Worm (Caenorhabditis elegans) whole organism, L1 larva: ENCODE data around the gene abhd-14.
A peak's percentile ranks its signal among the peaks of the same experiment; 100 is the strongest.

Experiments
- C04F5.9 ChIP-seq: sonication (generic microtip); optimal IDR thresholded peaks from 2 replicates; lab custom pipeline; 2016; ENCODE audit warnings: missing genetic modification characterization, missing compliant biosample characterization
- C16A3.4 ChIP-seq: fragments of 150-350 bp; optimal IDR thresholded peaks from 2 replicates; lab custom pipeline; 2014; ENCODE audit warnings: missing biosample characterization, missing genetic modification characterization
- F16B12.6 ChIP-seq: fragments of 150-350 bp; optimal IDR thresholded peaks from 2 replicates; lab custom pipeline; 2014; ENCODE audit warnings: missing biosample characterization, missing genetic modification characterization
- Y116A8C.19 ChIP-seq: sonication (generic microtip); optimal IDR thresholded peaks from 2 replicates; lab custom pipeline; 2016; ENCODE audit warnings: missing compliant biosample characterization, missing genetic modification characterization, borderline replicate concordance
- alr-1 ChIP-seq: fragments of 200-800 bp; sonication (Bioruptor generic); optimal IDR thresholded peaks from 2 replicates; lab custom pipeline; 2018; ENCODE audit warnings: borderline replicate concordance, mild to moderate bottlenecking, missing genetic modification characterization, missing compliant biosample characterization
- aly-2 ChIP-seq: fragments of 150-350 bp; optimal IDR thresholded peaks from 2 replicates; lab custom pipeline; 2014; ENCODE audit warnings: missing biosample characterization, missing genetic modification characterization
- ceh-63 ChIP-seq: fragments of 200-800 bp; sonication (Bioruptor generic); optimal IDR thresholded peaks from 2 replicates; lab custom pipeline; 2018; ENCODE audit warnings: mild to moderate bottlenecking, missing genetic modification characterization, missing compliant biosample characterization
- ceh-8 ChIP-seq: fragments of 200-800 bp; sonication (Bioruptor generic); optimal IDR thresholded peaks from 2 replicates; lab custom pipeline; 2018; ENCODE audit warnings: mild to moderate bottlenecking, missing genetic modification characterization, moderate library complexity, missing compliant biosample characterization
- ceh-82 ChIP-seq, 3 experiments: fragments of 150-350 bp in 1 of 3; sonication (generic microtip) in 2 of 3; optimal IDR thresholded peaks; 2 replicates each; lab custom pipeline; 2014 to 2017; ENCODE audit warnings: missing biosample characterization in 3 of 3, missing genetic modification characterization in 3 of 3
- dpl-1 ChIP-seq, 3 experiments: fragments of 150-350 bp in 2 of 3; sonication (generic microtip) in 1 of 3; optimal IDR thresholded peaks; 2 replicates each; lab custom pipeline; 2014 to 2017; ENCODE audit warnings: missing biosample characterization in 3 of 3, missing genetic modification characterization in 3 of 3, missing genetic modification reagents in 3 of 3
- efl-3 ChIP-seq: fragments of 200-800 bp; sonication (Bioruptor generic); optimal IDR thresholded peaks from 2 replicates; lab custom pipeline; 2018; ENCODE audit warnings: mild to moderate bottlenecking, missing genetic modification characterization, missing compliant biosample characterization
- egl-13 ChIP-seq: sonication (generic microtip); optimal IDR thresholded peaks from 2 replicates; lab custom pipeline; 2016; ENCODE audit warnings: missing genotype, missing genetic modification reagents, missing genetic modification characterization, missing compliant biosample characterization
- egl-27 ChIP-seq, 2 experiments: fragments of 150-350 bp in 1 of 2; sonication (generic microtip); optimal IDR thresholded peaks; 3 replicates each; lab custom pipeline; 2017 to 2018; ENCODE audit warnings: missing biosample characterization in 2 of 2, missing genetic modification characterization in 2 of 2, missing genetic modification reagents in 2 of 2
- elt-3 ChIP-seq, 6 experiments: fragments of 150-350 bp in 1 of 6; sonication (generic microtip); optimal IDR thresholded peaks; 2 replicates each; lab custom pipeline; 2017 to 2018; ENCODE audit warnings: missing biosample characterization in 6 of 6, missing genetic modification characterization in 6 of 6, inconsistent platforms in 1 of 6
- ets-5 ChIP-seq: fragments of 200-800 bp; sonication (Bioruptor generic); IDR thresholded peaks from 2 replicates; pipeline ENCODE4 v1.3.6; 2022; ENCODE audit warnings: missing genetic modification characterization, missing compliant biosample characterization
- fkh-10 ChIP-seq: sonication (generic microtip); optimal IDR thresholded peaks from 2 replicates; lab custom pipeline; 2017; ENCODE audit warnings: missing biosample characterization, missing genetic modification reagents, missing genetic modification characterization
- fkh-4 ChIP-seq: sonication (generic microtip); optimal IDR thresholded peaks from 2 replicates; lab custom pipeline; 2016; ENCODE audit warnings: missing compliant biosample characterization, missing genetic modification characterization, borderline replicate concordance
- fos-1 ChIP-seq: fragments of 150-350 bp; optimal IDR thresholded peaks from 2 replicates; lab custom pipeline; 2014; ENCODE audit warnings: missing biosample characterization, missing genetic modification characterization
- grh-1 ChIP-seq: fragments of 200-800 bp; sonication (Bioruptor generic); IDR thresholded peaks from 2 replicates; pipeline ENCODE4 v1.3.6; 2022; ENCODE audit warnings: missing genetic modification reagents, missing genetic modification characterization, missing compliant biosample characterization
- hlh-4 ChIP-seq: sonication (generic microtip); optimal IDR thresholded peaks from 2 replicates; lab custom pipeline; 2016; ENCODE audit warnings: mild to moderate bottlenecking, missing genetic modification characterization, missing compliant biosample characterization
- hpl-2 ChIP-seq: fragments of 150-350 bp; optimal IDR thresholded peaks from 2 replicates; lab custom pipeline; 2014; ENCODE audit warnings: missing biosample characterization, missing genetic modification reagents, missing genetic modification characterization
- irx-1 ChIP-seq: sonication (generic microtip); optimal IDR thresholded peaks from 2 replicates; lab custom pipeline; 2016; ENCODE audit warnings: missing genetic modification characterization, missing compliant biosample characterization
- lin-13 ChIP-seq: fragments of 150-350 bp; optimal IDR thresholded peaks from 2 replicates; lab custom pipeline; 2014; ENCODE audit warnings: missing biosample characterization, missing genetic modification reagents, missing genetic modification characterization
- lir-3 ChIP-seq: sonication (generic microtip); optimal IDR thresholded peaks from 2 replicates; lab custom pipeline; 2016; ENCODE audit warnings: mild to moderate bottlenecking, missing genetic modification characterization, moderate library complexity, missing compliant biosample characterization; ENCODE audit not compliant: poor library complexity
- mab-9 ChIP-seq: fragments of 200-800 bp; sonication (Bioruptor generic); IDR thresholded peaks from 2 replicates; pipeline ENCODE4 v1.3.6; 2022; ENCODE audit warnings: missing genetic modification reagents, missing genetic modification characterization, missing compliant biosample characterization
- mdl-1 ChIP-seq, 2 experiments: fragments of 150-350 bp; optimal IDR thresholded peaks; 2 replicates each; lab custom pipeline; 2014 to 2017; ENCODE audit warnings: missing biosample characterization in 2 of 2, missing genetic modification characterization in 2 of 2, inconsistent platforms in 1 of 2
- nhr-11 ChIP-seq: fragments of 150-350 bp; optimal IDR thresholded peaks from 2 replicates; lab custom pipeline; 2014; ENCODE audit warnings: missing biosample characterization, missing genetic modification characterization
- nhr-12 ChIP-seq: sonication (generic microtip); optimal IDR thresholded peaks from 2 replicates; lab custom pipeline; 2017; ENCODE audit warnings: missing biosample characterization, missing genetic modification characterization
- nhr-20 ChIP-seq: sonication (generic microtip); optimal IDR thresholded peaks from 2 replicates; lab custom pipeline; 2016; ENCODE audit warnings: mild to moderate bottlenecking, missing genetic modification characterization, missing compliant biosample characterization
- nhr-237 ChIP-seq: fragments of 150-350 bp; optimal IDR thresholded peaks from 2 replicates; lab custom pipeline; 2014; ENCODE audit warnings: missing biosample characterization, missing genetic modification characterization
- nhr-28 ChIP-seq: fragments of 150-350 bp; optimal IDR thresholded peaks from 2 replicates; lab custom pipeline; 2014; ENCODE audit warnings: missing biosample characterization, missing genetic modification characterization
- nhr-47 ChIP-seq: sonication (generic microtip); optimal IDR thresholded peaks from 2 replicates; lab custom pipeline; 2016; ENCODE audit warnings: mild to moderate bottlenecking, missing genetic modification characterization, moderate library complexity, missing compliant biosample characterization
- nhr-77 ChIP-seq: fragments of 150-350 bp; optimal IDR thresholded peaks from 2 replicates; lab custom pipeline; 2014; ENCODE audit warnings: missing biosample characterization, missing genetic modification characterization
- nhr-90 ChIP-seq: sonication (generic microtip); optimal IDR thresholded peaks from 2 replicates; lab custom pipeline; 2016; ENCODE audit warnings: mild to moderate bottlenecking, missing genetic modification characterization, missing compliant biosample characterization; ENCODE audit not compliant: poor library complexity
- pag-3 ChIP-seq: sonication (generic microtip); optimal IDR thresholded peaks from 2 replicates; lab custom pipeline; 2017; ENCODE audit warnings: missing genetic modification characterization, mild to moderate bottlenecking, missing compliant biosample characterization, antibody characterized with exemption, borderline replicate concordance; ENCODE audit not compliant: insufficient read depth
- snu-23 ChIP-seq: sonication (generic microtip); optimal IDR thresholded peaks from 2 replicates; lab custom pipeline; 2016; ENCODE audit warnings: missing genetic modification characterization, missing compliant biosample characterization
- sox-4 ChIP-seq: sonication (generic microtip); optimal IDR thresholded peaks from 2 replicates; lab custom pipeline; 2016; ENCODE audit warnings: missing genetic modification characterization, missing compliant biosample characterization
- sptf-1 ChIP-seq: fragments of 150-350 bp; optimal IDR thresholded peaks from 2 replicates; lab custom pipeline; 2014; ENCODE audit warnings: missing biosample characterization, missing genetic modification characterization
- sup-37 ChIP-seq: fragments of 200-800 bp; sonication (Bioruptor generic); optimal IDR thresholded peaks from 2 replicates; lab custom pipeline; 2018; ENCODE audit warnings: mild to moderate bottlenecking, missing genetic modification characterization, missing compliant biosample characterization
- swsn-7 ChIP-seq: sonication (generic microtip); optimal IDR thresholded peaks from 2 replicates; lab custom pipeline; 2016; ENCODE audit warnings: missing genetic modification characterization, missing compliant biosample characterization
- tbx-2 ChIP-seq: sonication (generic microtip); optimal IDR thresholded peaks from 2 replicates; lab custom pipeline; 2016; ENCODE audit warnings: missing genetic modification characterization, missing compliant biosample characterization
- tlp-1 ChIP-seq: fragments of 150-350 bp; optimal IDR thresholded peaks from 2 replicates; lab custom pipeline; 2014; ENCODE audit warnings: missing biosample characterization, missing genetic modification characterization
- unc-30 ChIP-seq: sonication (generic microtip); optimal IDR thresholded peaks from 2 replicates; lab custom pipeline; 2017; ENCODE audit warnings: missing biosample characterization, missing genetic modification characterization
- unc-98 ChIP-seq: fragments of 200-800 bp; sonication (Bioruptor generic); IDR thresholded peaks from 2 replicates; pipeline ENCODE4 v1.3.6; 2022; ENCODE audit warnings: missing genetic modification characterization, missing compliant biosample characterization
- vab-15 ChIP-seq: sonication (generic microtip); optimal IDR thresholded peaks from 2 replicates; lab custom pipeline; 2017; ENCODE audit warnings: missing genotype, mild to moderate bottlenecking, missing genetic modification characterization, missing compliant biosample characterization
- zag-1 ChIP-seq: fragments of 150-350 bp; optimal IDR thresholded peaks from 2 replicates; lab custom pipeline; 2014; ENCODE audit warnings: missing biosample characterization, missing genetic modification characterization
- ztf-11 ChIP-seq, 2 experiments: sonication (generic microtip); optimal IDR thresholded peaks; 2 replicates each; lab custom pipeline; 2016 to 2017; ENCODE audit warnings: missing genetic modification characterization in 2 of 2, missing biosample characterization in 1 of 2, missing compliant biosample characterization in 1 of 2
- ztf-4 ChIP-seq: fragments of 150-350 bp; optimal IDR thresholded peaks from 2 replicates; lab custom pipeline; 2014; ENCODE audit warnings: missing biosample characterization, missing genetic modification characterization

abhd-14 gene

DNA sequence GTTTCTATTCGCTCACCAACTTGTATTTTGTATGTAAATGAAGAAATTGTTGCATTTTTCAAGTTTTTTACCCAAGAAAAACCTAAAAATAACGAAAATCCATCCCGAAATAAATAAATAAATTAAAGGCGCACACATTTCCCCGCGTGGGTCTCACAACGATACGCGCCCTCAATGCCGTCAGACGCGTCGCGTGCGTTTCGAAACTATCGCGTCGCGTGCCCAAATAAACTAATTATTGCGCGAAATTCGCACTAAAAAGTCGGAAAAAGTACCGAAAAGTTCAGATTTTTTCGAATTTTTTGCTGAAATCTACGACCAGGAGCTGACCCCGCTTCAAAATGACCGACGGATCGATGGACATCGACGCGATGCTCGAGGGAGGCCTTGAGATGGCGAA, 17.4 kb downstream of the abhd-14 start, which contains the start of gene rbm-39 (continued):
- TF ChIP-seq nhr-47 (tag; lab: Kevin White, UChicago) (peak; percentile 92), nhr-20 (tag; lab: Kevin White, UChicago) (peak; percentile 83), ztf-4 (tag; lab: Kevin White, UChicago) (peak; percentile 49), ztf-11 (tag; optimal IDR thresholded peaks at IDR 0.05; lab: Kevin White, UChicago) (peak in 1 of 2 experiments; percentile 34), unc-30 (tag; lab: Kevin White, UChicago) (no peak), C04F5.9 (tag; lab: Kevin White, UChicago) (peak; percentile 68), unc-98 (GFP tag; lab: Robert Waterston, UW) (no peak), sup-37 (GFP tag; lab: Kevin White, UChicago) (peak; percentile 54), elt-3 (tag; optimal IDR thresholded peaks at IDR 0.05; lab: Kevin White, UChicago) (peak in 2 of 6 experiments; percentile 57 to 88), mab-9 (GFP tag; lab: Robert Waterston, UW) (0 out of 2 replicates have a peak, but pooled peaks have one; percentile 49), tlp-1 (tag; lab: Kevin White, UChicago) (no peak), lir-3 (tag; lab: Kevin White, UChicago) (no peak), fos-1 (tag; lab: Kevin White, UChicago) (peak; percentile 69), irx-1 (tag; lab: Kevin White, UChicago) (peak; percentile 64), C16A3.4 (tag; lab: Kevin White, UChicago) (peak; percentile 91), nhr-28 (tag; lab: Kevin White, UChicago) (no peak), fkh-10 (GFP tag; lab: Kevin White, UChicago) (peak; percentile 82), ets-5 (GFP tag; lab: Robert Waterston, UW) (no peak), nhr-12 (tag; lab: Kevin White, UChicago) (no peak), ceh-63 (GFP tag; lab: Kevin White, UChicago) (no peak), snu-23 (peak; percentile 93), fkh-4 (tag; lab: Kevin White, UChicago) (no peak), alr-1 (no peak), pag-3 (tag; lab: Kevin White, UChicago) (no peak), F16B12.6 (tag; lab: Kevin White, UChicago) (peak; percentile 75), efl-3 (GFP tag; lab: Kevin White, UChicago) (no peak), aly-2 (no peak), ceh-82 (tag; optimal IDR thresholded peaks at IDR 0.05; lab: Kevin White, UChicago) (peak; percentile 88 to 96 (median 91)), nhr-237 (tag; lab: Kevin White, UChicago) (peak; percentile 71), nhr-77 (tag; lab: Kevin White, UChicago) (peak; percentile 64), egl-27 (tag; optimal IDR thresholded peaks at IDR 0.05; lab: Kevin White, UChicago) (no peak), lin-13 (GFP tag; lab: Kevin White, UChicago) (peak; percentile 90), vab-15 (tag; lab: Kevin White, UChicago) (peak; percentile 89), nhr-90 (tag; lab: Kevin White, UChicago) (peak; percentile 69), Y116A8C.19 (no peak), nhr-11 (no peak), tbx-2 (peak; percentile 86), hlh-4 (tag; lab: Kevin White, UChicago) (no peak), hpl-2 (GFP tag; lab: Kevin White, UChicago) (peak; percentile 49), mdl-1 (tag; optimal IDR thresholded peaks at IDR 0.05; lab: Kevin White, UChicago) (peak in 1 of 2 experiments; percentile 78), grh-1 (GFP tag; lab: Robert Waterston, UW) (peak; percentile 66)

DNA sequence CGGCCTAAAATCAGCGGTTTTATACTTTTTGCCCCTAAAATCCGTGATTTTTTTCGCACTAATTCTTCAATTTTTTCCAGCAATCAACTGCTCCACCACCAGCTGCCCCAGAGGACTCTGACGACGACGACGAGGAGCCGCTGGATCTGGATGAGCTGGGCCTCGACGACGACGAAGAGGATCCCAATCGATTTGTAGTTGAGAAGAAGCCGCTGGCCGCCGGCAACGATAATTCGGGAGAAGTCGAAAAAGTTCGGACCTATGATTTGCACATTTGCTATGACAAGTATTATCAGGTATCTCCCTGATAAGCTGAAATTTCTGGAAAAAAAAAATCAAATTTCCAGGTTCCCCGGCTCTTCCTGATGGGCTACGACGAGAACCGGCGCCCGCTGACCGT, 18.1 kb downstream of the abhd-14 start:
- TF ChIP-seq grh-1 (GFP tag; lab: Robert Waterston, UW), result no peak
- TF ChIP-seq fos-1 (tag; lab: Kevin White, UChicago), result no peak
- no peak for TF ChIP-seq sptf-1 (tag; lab: Kevin White, UChicago)
- no peak for TF ChIP-seq nhr-20 (tag; lab: Kevin White, UChicago)
- TF ChIP-seq egl-13 (tag; lab: Kevin White, UChicago), result no peak
- no peak for TF ChIP-seq ceh-63 (GFP tag; lab: Kevin White, UChicago)
- no peak for TF ChIP-seq ceh-8 (GFP tag; lab: Kevin White, UChicago)
- no peak for TF ChIP-seq sox-4
- no peak for TF ChIP-seq dpl-1 (GFP tag; optimal IDR thresholded peaks at IDR 0.05; lab: Kevin White, UChicago)
- TF ChIP-seq zag-1, result no peak
- TF ChIP-seq swsn-7 (tag; lab: Kevin White, UChicago), result no peak
- no peak for TF ChIP-seq pag-3 (tag; lab: Kevin White, UChicago)
